Worm (Caenorhabditis elegans): Measurements from ENCODE around the gene F59E11.5.

ce11 chrV:9033267-9033666 lies 38.4 kb downstream of the F59E11.5 start, which contains the start of gene C25E10.4:
- TF ChIP-seq unc-62 (GFP tag; optimal IDR thresholded peaks at IDR 0.05) (no peak), pha-4 (tag; optimal IDR thresholded peaks at IDR 0.05) (no peak), blmp-1 (tag; optimal IDR thresholded peaks at IDR 0.05) (no peak), unc-39 (tag; optimal IDR thresholded peaks at IDR 0.05) (no peak)

Measured in whole organism, mixed stage, embryonic.